Fruit fly (Drosophila melanogaster) whole organism, adult: ENCODE results near the gene eIF4E4.

Experiments used
- CG11617 ChIP-seq: fragments of 200-800 bp; sonication (Bioruptor generic); optimal IDR thresholded peaks from 2 replicates; lab custom pipeline; 2017; ENCODE audit warnings: mild to moderate bottlenecking, missing biosample characterization, missing genetic modification reagents, missing genetic modification characterization
- CG12768 ChIP-seq: fragments of 200-800 bp; sonication (Bioruptor generic); optimal IDR thresholded peaks from 2 replicates; lab custom pipeline; 2017; ENCODE audit warnings: missing biosample characterization, missing genetic modification characterization, mild to moderate bottlenecking, moderate library complexity, missing genetic modification reagents
- CG5204 ChIP-seq: fragments of 200-800 bp; sonication (Bioruptor generic); optimal IDR thresholded peaks from 2 replicates; lab custom pipeline; 2016; ENCODE audit warnings: missing biosample characterization, missing genetic modification characterization
- CG7045 ChIP-seq: fragments of 200-800 bp; sonication (Bioruptor generic); optimal IDR thresholded peaks from 2 replicates; lab custom pipeline; 2017; ENCODE audit warnings: missing biosample characterization, mild to moderate bottlenecking, missing genetic modification characterization
- Clk ChIP-seq: fragments of 200-800 bp; sonication (Bioruptor generic); optimal IDR thresholded peaks from 2 replicates; lab custom pipeline; 2017; ENCODE audit warnings: missing biosample characterization, missing genetic modification characterization
- Mnt ChIP-seq: fragments of 200-800 bp; sonication (Bioruptor generic); optimal IDR thresholded peaks from 2 replicates; lab custom pipeline; 2016; ENCODE audit warnings: missing biosample characterization, mild to moderate bottlenecking, missing genetic modification characterization
- bab1 ChIP-seq: fragments of 200-800 bp; sonication (Bioruptor generic); optimal IDR thresholded peaks from 3 replicates; lab custom pipeline; 2019; ENCODE audit warnings: missing biosample characterization, mild to moderate bottlenecking, missing genetic modification characterization, moderate library complexity
- cic ChIP-seq: fragments of 200-800 bp; sonication (Bioruptor generic); optimal IDR thresholded peaks from 2 replicates; lab custom pipeline; 2017; ENCODE audit warnings: missing biosample characterization, mild to moderate bottlenecking, missing genetic modification characterization, moderate library complexity
- cnc ChIP-seq, 2 experiments: fragments of >200 bp; optimal IDR thresholded peaks; 2 replicates each; lab custom pipeline; 2017
- kay ChIP-seq: fragments of 200-800 bp; sonication (Bioruptor generic); peaks from one replicate; lab custom pipeline; 2016; ENCODE audit warnings: missing biosample characterization, missing genetic modification characterization, borderline replicate concordance
- pad ChIP-seq: fragments of 200-800 bp; sonication (Bioruptor generic); optimal IDR thresholded peaks from 3 replicates; lab custom pipeline; 2017; ENCODE audit warnings: missing biosample characterization, missing genetic modification characterization, mild to moderate bottlenecking, moderate library complexity, missing genetic modification reagents
- tj ChIP-seq: fragments of 200-800 bp; sonication (Bioruptor generic); optimal IDR thresholded peaks from 3 replicates; lab custom pipeline; 2017; ENCODE audit warnings: missing biosample characterization, mild to moderate bottlenecking, missing genetic modification characterization, moderate library complexity

DNA sequence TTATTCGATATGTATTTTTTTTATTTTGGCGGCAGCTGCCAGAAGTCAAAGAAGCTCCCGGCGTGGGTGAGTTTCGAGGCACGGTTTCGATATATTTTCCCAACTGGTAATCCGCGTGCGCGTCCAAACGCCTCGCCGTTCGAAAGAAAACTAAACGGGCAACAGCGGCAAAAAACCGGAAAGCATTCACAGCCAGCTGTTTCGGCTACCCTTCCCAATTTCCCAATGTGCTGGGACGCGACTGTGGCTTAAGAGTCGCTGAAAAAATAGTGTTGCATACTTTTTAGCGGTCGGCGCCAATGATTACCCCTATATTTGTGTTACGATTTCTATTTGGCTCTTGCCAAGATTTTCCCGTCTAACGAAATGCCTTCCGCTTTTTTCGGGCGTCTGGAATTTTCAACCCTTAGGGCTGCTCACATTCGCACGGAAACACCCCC, 37.9 kb upstream of the eIF4E4 start, which contains the start of gene SP1173:
- TF ChIP-seq CG11617 (GFP tag; lab: Kevin White, UChicago) (peak; percentile 18), CG5204 (GFP tag; lab: Kevin White, UChicago) (no peak), pad (GFP tag; lab: Kevin White, UChicago) (peak; percentile 30), kay (no peak), cic (GFP tag; lab: Kevin White, UChicago) (no peak), Mnt (no peak), cnc (optimal IDR thresholded peaks at IDR 0.05; lab: Kevin White, UChicago) (no peak), CG12768 (GFP tag; lab: Kevin White, UChicago) (no peak), CG7045 (GFP tag; lab: Kevin White, UChicago) (no peak), tj (GFP tag; lab: Kevin White, UChicago) (peak; percentile 17), Clk (GFP tag; lab: Kevin White, UChicago) (no peak), bab1 (GFP tag; lab: Kevin White, UChicago) (peak; percentile 38)
